Worm (Caenorhabditis elegans) whole organism, mixed stage, embryonic: ENCODE measurements around the gene B0244.16.

ENCODE experiments used
- ces-1 ChIP-seq: fragments of 150-350 bp; optimal IDR thresholded peaks from 2 replicates; lab custom pipeline; 2014; ENCODE audit warnings: missing biosample characterization, missing genetic modification reagents, missing genetic modification characterization
- lin-13 ChIP-seq: fragments of 150-350 bp; optimal IDR thresholded peaks from 2 replicates; lab custom pipeline; 2014; ENCODE audit warnings: missing biosample characterization, missing genetic modification characterization
- mep-1 ChIP-seq: fragments of 150-350 bp; optimal IDR thresholded peaks from 2 replicates; lab custom pipeline; 2017; ENCODE audit warnings: missing biosample characterization, missing genetic modification reagents, missing genetic modification characterization, inconsistent platforms
- nhr-12 ChIP-seq: fragments of 150-350 bp; optimal IDR thresholded peaks from 2 replicates; lab custom pipeline; 2014; ENCODE audit warnings: missing biosample characterization, missing genetic modification characterization
- snpc-4 ChIP-seq: fragments of 150-350 bp; optimal IDR thresholded peaks from 2 replicates; lab custom pipeline; 2014; ENCODE audit warnings: missing biosample characterization, missing genetic modification characterization
- tbx-8 ChIP-seq: fragments of 200-800 bp; sonication (Bioruptor generic); optimal IDR thresholded peaks from 2 replicates; lab custom pipeline; 2018; ENCODE audit warnings: mild to moderate bottlenecking, missing genetic modification characterization, moderate library complexity, missing compliant biosample characterization
- unc-39 ChIP-seq: fragments of 150-350 bp; optimal IDR thresholded peaks from 2 replicates; lab custom pipeline; 2014; ENCODE audit warnings: missing biosample characterization, missing genetic modification characterization
- unc-62 ChIP-seq: fragments of 150-350 bp; optimal IDR thresholded peaks from 2 replicates; lab custom pipeline; 2014; ENCODE audit warnings: missing biosample characterization, missing genetic modification reagents, missing genetic modification characterization

ce11 chrIII:5757492-5758045 is 16.8 kb downstream of the B0244.16 start:
- TF ChIP-seq nhr-12 (tag; lab: Kevin White, UChicago) (no peak), unc-62 (no peak), snpc-4 (tag; lab: Kevin White, UChicago) (no peak), mep-1 (tag; lab: Kevin White, UChicago) (no peak), ces-1 (GFP tag; lab: Kevin White, UChicago) (peak; percentile 33), tbx-8 (GFP tag; lab: Kevin White, UChicago) (no peak), unc-39 (tag; lab: Kevin White, UChicago) (no peak), lin-13 (tag; lab: Kevin White, UChicago) (no peak)
